Fruit fly (Drosophila melanogaster): ENCODE results near the gene CG7742.

DNA sequence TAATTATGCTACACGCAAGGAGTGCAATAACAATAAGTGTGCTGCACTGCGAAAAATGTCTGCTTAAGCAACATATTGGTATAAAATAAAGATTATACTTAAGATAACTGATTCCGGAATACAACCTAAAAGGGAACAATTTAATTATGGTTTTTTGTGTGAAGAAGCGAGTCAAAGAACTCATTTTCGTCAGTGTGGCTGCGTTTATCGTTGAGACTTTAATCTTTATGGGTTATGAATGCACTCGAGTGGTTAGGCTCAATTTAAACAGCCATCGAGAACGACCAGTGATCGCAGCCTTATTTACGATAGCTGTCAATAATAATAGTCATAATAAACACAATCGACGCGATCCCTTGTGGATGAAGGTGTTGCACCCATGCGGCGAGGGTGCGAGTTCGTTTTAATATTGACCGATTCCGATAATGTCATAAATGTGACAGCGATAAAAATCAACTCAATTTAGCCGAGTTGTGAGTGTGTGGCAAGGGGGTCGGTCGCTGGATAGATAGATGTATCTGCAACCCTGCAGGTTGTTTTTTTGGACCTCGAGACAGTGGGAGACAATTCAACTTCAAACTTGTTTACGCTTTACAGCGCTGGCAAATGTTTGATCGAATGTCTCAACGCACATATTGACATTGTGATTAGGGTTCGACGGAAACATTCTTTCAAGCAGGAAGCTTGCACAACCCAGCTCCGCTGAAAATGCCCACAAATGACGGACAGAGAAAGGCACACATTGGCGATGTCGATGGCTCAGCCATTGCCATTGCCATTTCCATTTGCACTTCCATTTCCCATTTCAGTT lies 41.4 kb upstream of the CG7742 start:
- TF ChIP-seq EcR (GFP tag; optimal IDR thresholded peaks at IDR 0.05) (peak; percentile 87), gl (tag; optimal IDR thresholded peaks at IDR 0.05) (peak; percentile 40), CG4496 (GFP tag; IDR thresholded peaks at IDR 0.05) (peak; percentile 69; the same call in 1 of the 3 replicates), fd96Ca (GFP tag; IDR thresholded peaks at IDR 0.05) (peak; percentile 65; the same call in 1 of the 3 replicates), CG32121 (GFP tag; IDR thresholded peaks at IDR 0.05) (no peak), CG12605 (GFP tag; IDR thresholded peaks at IDR 0.05) (no peak; the same call in 1 of the 2 replicates), Pif1B (GFP tag; optimal IDR thresholded peaks at IDR 0.05) (peak; percentile 37), Pif1A (GFP tag; optimal IDR thresholded peaks at IDR 0.05) (peak; percentile 62), CG17806 (tag; optimal IDR thresholded peaks at IDR 0.05) (peak; percentile 67), CG13204 (GFP tag; optimal IDR thresholded peaks at IDR 0.05) (peak; percentile 38), rn (GFP tag; IDR thresholded peaks at IDR 0.05) (peak; percentile 29; the same call in 1 of the 2 replicates), CG14655 (GFP tag; optimal IDR thresholded peaks at IDR 0.05) (peak; percentile 40)
